Worm (Caenorhabditis elegans): ENCODE data around the gene nkb-3.

DNA sequence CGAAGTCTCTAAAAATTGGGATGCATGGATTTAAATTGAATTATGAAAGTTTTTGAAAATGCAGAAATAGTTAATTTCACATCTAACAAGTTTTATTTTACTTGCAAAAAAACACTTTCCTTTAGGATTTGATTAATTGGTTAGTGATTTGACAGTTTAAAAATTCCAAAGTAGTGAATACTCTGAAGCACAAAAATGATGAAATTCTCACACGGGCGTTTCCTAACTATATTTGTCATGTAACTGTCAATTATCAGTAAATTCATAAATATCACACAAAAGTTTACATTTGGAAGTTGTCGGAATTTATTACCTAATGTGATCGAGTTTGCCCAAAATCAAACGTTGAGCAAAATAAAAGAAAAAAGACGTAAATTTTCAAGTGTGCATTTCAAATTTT is 40.8 kb upstream of the nkb-3 start:
- TF ChIP-seq F33H1.4 (GFP tag; IDR thresholded peaks at IDR 0.05), result no peak
- no peak for TF ChIP-seq zim-3 (tag; optimal IDR thresholded peaks at IDR 0.05)
- TF ChIP-seq atf-7 (tag; optimal IDR thresholded peaks at IDR 0.05), result no peak
- TF ChIP-seq aptf-3 (GFP tag; IDR thresholded peaks at IDR 0.05), result no peak
- no peak for TF ChIP-seq akir-1 (GFP tag; optimal IDR thresholded peaks at IDR 0.05)
- TF ChIP-seq ztf-22 (GFP tag; optimal IDR thresholded peaks at IDR 0.05), result no peak
- TF ChIP-seq lin-35 (GFP tag; optimal IDR thresholded peaks at IDR 0.05), result no peak
- TF ChIP-seq Y53G8AR.9 (GFP tag; conservative IDR thresholded peaks at IDR 0.05), result no peak
- no peak for TF ChIP-seq T07F8.4 (tag; optimal IDR thresholded peaks at IDR 0.05)
- no peak for TF ChIP-seq madf-8 (GFP tag; conservative IDR thresholded peaks at IDR 0.05)
- TF ChIP-seq tbp1 (GFP tag; optimal IDR thresholded peaks at IDR 0.05), result no peak

All from whole organism, young adult.